Fruit fly (Drosophila melanogaster) whole organism, embryonic: Measurements from ENCODE around the gene MESR3.

Experiments used
- Ada2b ChIP-seq: fragments of 200-800 bp; sonication (Bioruptor generic); IDR thresholded peaks from 2 replicates; pipeline ENCODE4 v1.3.6; 2022; ENCODE audit warnings: missing biosample characterization, missing genetic modification characterization
- BEAF-32 ChIP-seq: fragments of 200-800 bp; sonication (Bioruptor generic); optimal IDR thresholded peaks from 3 replicates; lab custom pipeline; 2017; ENCODE audit warnings: missing biosample characterization, missing genetic modification characterization, mild to moderate bottlenecking, moderate library complexity, missing genetic modification reagents
- Blimp-1 ChIP-seq: fragments of 200-800 bp; sonication (Bioruptor generic); optimal IDR thresholded peaks from 3 replicates; lab custom pipeline; 2018; ENCODE audit warnings: missing biosample characterization, missing genetic modification characterization, mild to moderate bottlenecking, moderate library complexity, missing genetic modification reagents
- CG10267 ChIP-seq: fragments of 200-800 bp; sonication (Bioruptor generic); optimal IDR thresholded peaks from 2 replicates; lab custom pipeline; 2018; ENCODE audit warnings: missing biosample characterization, mild to moderate bottlenecking, missing genetic modification characterization, moderate library complexity
- CG10431 ChIP-seq: fragments of 200-800 bp; sonication (Bioruptor generic); optimal IDR thresholded peaks from 3 replicates; lab custom pipeline; 2018; ENCODE audit warnings: missing biosample characterization, mild to moderate bottlenecking, missing genetic modification characterization
- CG11093 ChIP-seq: fragments of 200-800 bp; sonication (Bioruptor generic); IDR thresholded peaks from 3 replicates; pipeline ENCODE4 v1.3.6; 2022; ENCODE audit warnings: missing biosample characterization, missing genetic modification characterization
- CG12071 ChIP-seq: fragments of 200-800 bp; sonication (Bioruptor generic); optimal IDR thresholded peaks from 3 replicates; lab custom pipeline; 2018; ENCODE audit warnings: missing biosample characterization, mild to moderate bottlenecking, missing genetic modification characterization
- CG12659 ChIP-seq: fragments of 200-800 bp; sonication (Bioruptor generic); optimal IDR thresholded peaks from 3 replicates; lab custom pipeline; 2017; ENCODE audit warnings: mild to moderate bottlenecking, missing biosample characterization, missing genetic modification reagents, missing genetic modification characterization
- CG14710 ChIP-seq: fragments of 200-800 bp; sonication (Bioruptor generic); optimal IDR thresholded peaks from 3 replicates; lab custom pipeline; 2019; ENCODE audit warnings: missing biosample characterization, mild to moderate bottlenecking, missing genetic modification characterization, moderate library complexity
- CG15514 ChIP-seq: fragments of 200-800 bp; sonication (Bioruptor generic); optimal IDR thresholded peaks from 3 replicates; lab custom pipeline; 2017; ENCODE audit warnings: missing biosample characterization, missing genetic modification characterization, mild to moderate bottlenecking, moderate library complexity, missing genetic modification reagents
- CG16815 ChIP-seq: fragments of 200-800 bp; sonication (Bioruptor generic); optimal IDR thresholded peaks from 3 replicates; lab custom pipeline; 2017; ENCODE audit warnings: missing biosample characterization, mild to moderate bottlenecking, missing genetic modification characterization
- CG17186 ChIP-seq: fragments of 200-800 bp; sonication (Bioruptor generic); optimal IDR thresholded peaks from 3 replicates; lab custom pipeline; 2017; ENCODE audit warnings: missing biosample characterization, missing genetic modification reagents, missing genetic modification characterization
- CG17385 ChIP-seq: fragments of 200-800 bp; sonication (Bioruptor generic); optimal IDR thresholded peaks from 3 replicates; lab custom pipeline; 2018; ENCODE audit warnings: missing biosample characterization, mild to moderate bottlenecking, missing genetic modification characterization
- CG17802 ChIP-seq: fragments of 200-800 bp; sonication (Bioruptor generic); optimal IDR thresholded peaks from 2 replicates; lab custom pipeline; 2018; ENCODE audit warnings: missing biosample characterization, mild to moderate bottlenecking, missing genetic modification characterization, moderate library complexity
- CG2199 ChIP-seq: fragments of 200-800 bp; sonication (Bioruptor generic); IDR thresholded peaks from 3 replicates; pipeline ENCODE4 v1.3.6; 2022; ENCODE audit warnings: missing biosample characterization, missing genetic modification characterization
- CG2875 ChIP-seq: fragments of 200-800 bp; sonication (Bioruptor generic); optimal IDR thresholded peaks from 2 replicates; lab custom pipeline; 2017; ENCODE audit warnings: missing biosample characterization, mild to moderate bottlenecking, missing genetic modification characterization, missing genetic modification reagents
- CG32532 ChIP-seq: fragments of 200-800 bp; sonication (Bioruptor generic); IDR thresholded peaks from 2 replicates; pipeline ENCODE4 v1.3.6; 2022; ENCODE audit warnings: missing biosample characterization, missing genetic modification characterization
- CG4328 ChIP-seq: fragments of 200-800 bp; sonication (Bioruptor generic); optimal IDR thresholded peaks from 3 replicates; lab custom pipeline; 2017; ENCODE audit warnings: missing biosample characterization, missing genetic modification reagents, missing genetic modification characterization
- CG4820 ChIP-seq: fragments of 200-800 bp; sonication (Bioruptor generic); optimal IDR thresholded peaks from 3 replicates; lab custom pipeline; 2016; ENCODE audit warnings: missing biosample characterization, missing genetic modification characterization
- CG6765 ChIP-seq: fragments of 200-800 bp; sonication (Bioruptor generic); optimal IDR thresholded peaks from 3 replicates; lab custom pipeline; 2017; ENCODE audit warnings: missing biosample characterization, mild to moderate bottlenecking, missing genetic modification characterization
- CG9437 ChIP-seq: fragments of 200-800 bp; sonication (Bioruptor generic); optimal IDR thresholded peaks from 2 replicates; lab custom pipeline; 2018; ENCODE audit warnings: missing biosample characterization, mild to moderate bottlenecking, missing genetic modification characterization
- Camta ChIP-seq: fragments of 200-800 bp; sonication (Bioruptor generic); optimal IDR thresholded peaks from 2 replicates; lab custom pipeline; 2016; ENCODE audit warnings: missing biosample characterization, missing genetic modification characterization
- CkIIα-i1 ChIP-seq: fragments of 200-800 bp; sonication (Bioruptor generic); IDR thresholded peaks from 2 replicates; pipeline ENCODE4 v1.3.6; 2022; ENCODE audit warnings: missing biosample characterization, missing genetic modification characterization
- Dad ChIP-seq: fragments of 200-800 bp; sonication (Bioruptor generic); optimal IDR thresholded peaks from 3 replicates; lab custom pipeline; 2016; ENCODE audit warnings: missing biosample characterization, missing genetic modification characterization
- Dp ChIP-seq: fragments of 200-800 bp; sonication (Bioruptor generic); optimal IDR thresholded peaks from 2 replicates; lab custom pipeline; 2018; ENCODE audit warnings: missing biosample characterization, mild to moderate bottlenecking, missing genetic modification characterization, moderate library complexity
- E2f1 ChIP-seq: fragments of 200-800 bp; sonication (Bioruptor generic); IDR thresholded peaks from 2 replicates; pipeline ENCODE4 v1.3.6; 2022; ENCODE audit warnings: missing biosample characterization, missing genetic modification characterization
- Fer1 ChIP-seq: fragments of 200-800 bp; sonication (Bioruptor generic); optimal IDR thresholded peaks from 2 replicates; lab custom pipeline; 2017; ENCODE audit warnings: missing biosample characterization, mild to moderate bottlenecking, missing genetic modification characterization
- Hr39 ChIP-seq: fragments of >200 bp; optimal IDR thresholded peaks from 2 replicates; lab custom pipeline; 2017
- Hr78 ChIP-seq, 2 experiments: fragments of 200-800 bp in 1 of 2; fragments of >200 bp in 1 of 2; sonication (Bioruptor generic) in 1 of 2; optimal IDR thresholded peaks; 2 replicates each; lab custom pipeline; 2017 to 2019; ENCODE audit warnings: missing biosample characterization in 2 of 2, missing genetic modification characterization in 2 of 2, mild to moderate bottlenecking in 1 of 2, moderate library complexity in 1 of 2
- Lhr ChIP-seq: fragments of 200-800 bp; sonication (Bioruptor generic); optimal IDR thresholded peaks from 3 replicates; lab custom pipeline; 2017; ENCODE audit warnings: mild to moderate bottlenecking, missing biosample characterization, missing genetic modification reagents, missing genetic modification characterization
- Myb ChIP-seq: fragments of 200-800 bp; sonication (Bioruptor generic); optimal IDR thresholded peaks from 2 replicates; lab custom pipeline; 2016; ENCODE audit warnings: missing biosample characterization, missing genetic modification characterization
- amos ChIP-seq: fragments of 200-800 bp; sonication (Bioruptor generic); IDR thresholded peaks from 2 replicates; pipeline ENCODE4 v1.3.6; 2022; ENCODE audit warnings: missing biosample characterization, missing genetic modification characterization; ENCODE audit not compliant: partially characterized antibody
- crp ChIP-seq, 2 experiments: fragments of 200-800 bp; sonication (Bioruptor generic); optimal IDR thresholded peaks; 2 replicates in 1 of 2; 3 replicates in 1 of 2; lab custom pipeline; 2017; ENCODE audit warnings: missing biosample characterization in 2 of 2, missing genetic modification characterization in 2 of 2, mild to moderate bottlenecking in 1 of 2, moderate library complexity in 1 of 2
- gfzf ChIP-seq: fragments of 200-800 bp; sonication (Bioruptor generic); optimal IDR thresholded peaks from 2 replicates; lab custom pipeline; 2016; ENCODE audit warnings: missing biosample characterization, mild to moderate bottlenecking, missing genetic modification characterization, moderate library complexity
- h ChIP-seq: fragments of >200 bp; optimal IDR thresholded peaks from 2 replicates; lab custom pipeline; 2017
- ken ChIP-seq: fragments of 200-800 bp; sonication (Bioruptor generic); IDR thresholded peaks from 3 replicates; pipeline ENCODE4 v1.3.6; 2022; ENCODE audit warnings: missing biosample characterization, missing genetic modification characterization
- mirr ChIP-seq: fragments of 200-800 bp; sonication (Bioruptor generic); optimal IDR thresholded peaks from 3 replicates; lab custom pipeline; 2018; ENCODE audit warnings: missing biosample characterization, mild to moderate bottlenecking, missing genetic modification characterization
- nmo ChIP-seq: fragments of 200-800 bp; sonication (Bioruptor generic); optimal IDR thresholded peaks from 2 replicates; lab custom pipeline; 2018; ENCODE audit warnings: missing biosample characterization, mild to moderate bottlenecking, missing genetic modification characterization, moderate library complexity
- pho ChIP-seq: fragments of 200-800 bp; sonication (Bioruptor generic); optimal IDR thresholded peaks from 2 replicates; lab custom pipeline; 2016; ENCODE audit warnings: missing biosample characterization, missing genetic modification characterization
- phol ChIP-seq: fragments of 200-800 bp; sonication (Bioruptor generic); optimal IDR thresholded peaks from 3 replicates; lab custom pipeline; 2018; ENCODE audit warnings: missing biosample characterization, mild to moderate bottlenecking, missing genetic modification characterization, moderate library complexity
- pita ChIP-seq: fragments of 200-800 bp; sonication (Bioruptor generic); optimal IDR thresholded peaks from 2 replicates; lab custom pipeline; 2017; ENCODE audit warnings: missing biosample characterization, mild to moderate bottlenecking, missing genetic modification characterization
- pzg ChIP-seq: fragments of 200-800 bp; sonication (Bioruptor generic); optimal IDR thresholded peaks from 3 replicates; lab custom pipeline; 2018; ENCODE audit warnings: missing biosample characterization, mild to moderate bottlenecking, missing genetic modification characterization, moderate library complexity
- sens ChIP-seq: fragments of 200-800 bp; sonication (Bioruptor generic); peaks from one replicate; lab custom pipeline; 2016; ENCODE audit warnings: missing biosample characterization, missing genetic modification characterization
- slou ChIP-seq: fragments of 200-800 bp; sonication (Bioruptor generic); optimal IDR thresholded peaks from 3 replicates; lab custom pipeline; 2016; ENCODE audit warnings: missing biosample characterization, missing genetic modification characterization
- sqz ChIP-seq: fragments of 200-800 bp; sonication (Bioruptor generic); optimal IDR thresholded peaks from 3 replicates; lab custom pipeline; 2018; ENCODE audit warnings: missing biosample characterization, mild to moderate bottlenecking, missing genetic modification characterization
- tgo ChIP-seq: fragments of 200-800 bp; sonication (Bioruptor generic); IDR thresholded peaks from 3 replicates; pipeline ENCODE4 v1.3.6; 2022; ENCODE audit warnings: missing biosample characterization, missing genetic modification characterization
- tio ChIP-seq: fragments of 200-800 bp; sonication (Bioruptor generic); optimal IDR thresholded peaks from 2 replicates; lab custom pipeline; 2017; ENCODE audit warnings: missing biosample characterization, missing genetic modification characterization, inconsistent platforms
- twi ChIP-seq: fragments of 200-800 bp; optimal IDR thresholded peaks from 2 replicates; lab custom pipeline; 2019; ENCODE audit warnings: missing biosample characterization, mild to moderate bottlenecking, missing genetic modification characterization, moderate library complexity
- tx ChIP-seq: fragments of 200-800 bp; sonication (Bioruptor generic); optimal IDR thresholded peaks from 2 replicates; lab custom pipeline; 2016; ENCODE audit warnings: missing biosample characterization, missing genetic modification characterization
- wdn ChIP-seq: fragments of 200-800 bp; sonication (Bioruptor generic); IDR thresholded peaks from 2 replicates; pipeline ENCODE4 v1.3.6; 2022; ENCODE audit warnings: missing biosample characterization, missing genetic modification characterization
- zen ChIP-seq: fragments of 200-800 bp; sonication (Bioruptor generic); optimal IDR thresholded peaks from 3 replicates; lab custom pipeline; 2018; ENCODE audit warnings: missing biosample characterization, mild to moderate bottlenecking, missing genetic modification characterization, moderate library complexity

Gene MESR3

DNA sequence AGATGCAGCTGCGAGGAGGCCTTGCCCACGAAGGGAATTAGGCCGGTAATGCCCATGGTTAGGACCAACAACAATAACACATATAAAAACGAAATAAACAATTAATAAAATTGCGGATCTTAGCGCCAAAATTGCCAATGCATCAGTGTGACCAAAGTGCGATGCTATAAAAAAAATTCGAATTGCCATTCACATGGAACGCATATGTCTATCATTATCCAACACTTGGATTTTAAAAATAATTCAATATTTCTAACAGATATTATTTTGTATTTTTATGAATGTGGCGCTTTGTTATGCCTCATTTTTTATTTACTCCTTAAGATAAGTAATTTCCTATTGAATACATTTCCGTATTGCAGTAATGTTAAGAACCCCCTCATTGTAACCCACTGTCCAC lies 64.8 kb downstream of the MESR3 start, which contains the start of gene tos (continued):
- no peak for TF ChIP-seq tx (GFP tag; lab: Kevin White, UChicago)
- TF ChIP-seq phol (tag; lab: Kevin White, UChicago) = peak; percentile 26
- TF ChIP-seq CG32532 (GFP tag; lab: Robert Waterston, UW) = no peak
- no peak for TF ChIP-seq CG9437 (GFP tag; lab: Kevin White, UChicago)
- peak; percentile 78 for TF ChIP-seq pzg (GFP tag; lab: Kevin White, UChicago)
- TF ChIP-seq Blimp-1 (GFP tag; lab: Kevin White, UChicago) = no peak
- peak; percentile 23; the same call in 1 of the 2 replicates for TF ChIP-seq E2f1 (GFP tag; lab: Robert Waterston, UW)
- TF ChIP-seq ken (GFP tag; lab: Robert Waterston, UW) = no peak
- no peak for TF ChIP-seq CG11093 (GFP tag; lab: Robert Waterston, UW)
- no peak for TF ChIP-seq CG12071 (GFP tag; lab: Kevin White, UChicago)
- TF ChIP-seq tio (GFP tag; lab: Kevin White, UChicago) = no peak
- peak; percentile 44 for TF ChIP-seq Lhr (GFP tag; lab: Kevin White, UChicago)
- TF ChIP-seq CG4328 (GFP tag; lab: Kevin White, UChicago) = no peak
- TF ChIP-seq tgo (GFP tag; lab: Robert Waterston, UW) = no peak
- no peak for TF ChIP-seq CG16815 (GFP tag; lab: Kevin White, UChicago)
- peak; percentile 57 for TF ChIP-seq CG17385 (GFP tag; lab: Kevin White, UChicago)
- TF ChIP-seq pho (GFP tag; lab: Kevin White, UChicago) = no peak
- TF ChIP-seq BEAF-32 = peak; percentile 23
- peak; percentile 94 for TF ChIP-seq CG10267 (tag; lab: Kevin White, UChicago)
- TF ChIP-seq CG17186 (GFP tag; lab: Kevin White, UChicago) = no peak
- TF ChIP-seq CG10431 (GFP tag; lab: Kevin White, UChicago) = no peak
- no peak for TF ChIP-seq CG6765 (GFP tag; lab: Kevin White, UChicago)
- no peak for TF ChIP-seq h (lab: Kevin White, UChicago)
- no peak for TF ChIP-seq sens (GFP tag; lab: Kevin White, UChicago)
- no peak for TF ChIP-seq CG2199 (GFP tag; lab: Robert Waterston, UW)
- peak; percentile 77 for TF ChIP-seq gfzf (GFP tag; lab: Kevin White, UChicago)
- peak; percentile 83 for TF ChIP-seq Myb
- no peak for TF ChIP-seq slou (GFP tag; lab: Kevin White, UChicago)
- TF ChIP-seq Dp = peak; percentile 91
- peak; percentile 77 for TF ChIP-seq sqz
- no peak for TF ChIP-seq CG4820 (GFP tag; lab: Kevin White, UChicago)
- TF ChIP-seq amos (GFP tag; lab: Robert Waterston, UW) = peak; percentile 32; the same call in 1 of the 2 replicates
- peak; percentile 43 for TF ChIP-seq CG12659
- no peak for TF ChIP-seq mirr (GFP tag; lab: Kevin White, UChicago)
- TF ChIP-seq nmo (GFP tag; lab: Kevin White, UChicago) = peak; percentile 24
- TF ChIP-seq CG17802 (tag; lab: Kevin White, UChicago) = no peak
- TF ChIP-seq zen (tag; lab: Kevin White, UChicago) = no peak
- TF ChIP-seq Ada2b (GFP tag; lab: Robert Waterston, UW) = no peak
- no peak for TF ChIP-seq CkIIα-i1
- TF ChIP-seq twi (tag; lab: Kevin White, UChicago) = no peak
- TF ChIP-seq CG15514 (GFP tag; lab: Kevin White, UChicago) = no peak
- peak; percentile 28 for TF ChIP-seq CG14710 (tag; lab: Kevin White, UChicago)
- TF ChIP-seq Camta (GFP tag; lab: Kevin White, UChicago) = no peak
- no peak for TF ChIP-seq wdn (GFP tag; lab: Robert Waterston, UW)
- TF ChIP-seq CG2875 (GFP tag; lab: Kevin White, UChicago) = no peak
- no peak for TF ChIP-seq pita (GFP tag; lab: Kevin White, UChicago)
- no peak for TF ChIP-seq Hr39
- peak; percentile 24 for TF ChIP-seq Fer1 (GFP tag; lab: Kevin White, UChicago)
- no peak for TF ChIP-seq Dad (GFP tag; lab: Kevin White, UChicago)
- no peak for TF ChIP-seq Hr78 (GFP tag; optimal IDR thresholded peaks at IDR 0.05; lab: Kevin White, UChicago)
- TF ChIP-seq crp (GFP tag; optimal IDR thresholded peaks at IDR 0.05; lab: Kevin White, UChicago) = peak in 1 of 2 experiments; percentile 78
